Worm (Caenorhabditis elegans): ENCODE data around the gene F25B3.2.

F25B3.2 gene

DNA sequence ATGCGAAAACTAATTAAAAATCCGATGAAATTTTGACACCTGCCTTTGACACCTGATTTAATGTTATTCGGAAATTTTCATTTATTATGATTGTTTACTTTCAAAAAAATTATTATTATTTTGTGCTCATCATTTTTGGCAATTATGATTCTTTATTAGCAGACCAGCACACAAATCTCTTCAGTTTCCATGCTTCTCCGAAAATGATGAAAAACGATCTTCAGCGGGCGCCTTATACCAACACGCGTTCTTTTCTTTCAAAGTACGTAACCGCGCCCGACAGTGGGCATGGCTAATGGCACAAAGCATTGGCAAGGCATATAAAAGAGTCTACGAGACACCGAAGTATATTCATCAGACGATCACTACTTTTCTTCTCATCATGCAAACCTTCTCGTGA lies 42.8 kb downstream of the F25B3.2 start, which contains the start of gene idpc-6:
TSS of gene idpc-6 (plus strand) at position 301 of the 400 bp plus-strand sequence.
- TF ChIP-seq fkh-8 (tag; optimal IDR thresholded peaks at IDR 0.05) (no peak), fos-1 (tag; optimal IDR thresholded peaks at IDR 0.05) (no peak), egl-13 (tag; optimal IDR thresholded peaks at IDR 0.05) (no peak), F16B12.6 (tag; optimal IDR thresholded peaks at IDR 0.05) (no peak), pax-3 (tag; optimal IDR thresholded peaks at IDR 0.05) (no peak), lin-13 (GFP tag; optimal IDR thresholded peaks at IDR 0.05) (no peak), efl-3 (GFP tag; optimal IDR thresholded peaks at IDR 0.05) (no peak), unc-98 (GFP tag; IDR thresholded peaks at IDR 0.05) (no peak), hpl-2 (GFP tag; optimal IDR thresholded peaks at IDR 0.05) (no peak), fkh-4 (tag; optimal IDR thresholded peaks at IDR 0.05; ENCODE audit: borderline replicate concordance) (no peak)

DNA sequence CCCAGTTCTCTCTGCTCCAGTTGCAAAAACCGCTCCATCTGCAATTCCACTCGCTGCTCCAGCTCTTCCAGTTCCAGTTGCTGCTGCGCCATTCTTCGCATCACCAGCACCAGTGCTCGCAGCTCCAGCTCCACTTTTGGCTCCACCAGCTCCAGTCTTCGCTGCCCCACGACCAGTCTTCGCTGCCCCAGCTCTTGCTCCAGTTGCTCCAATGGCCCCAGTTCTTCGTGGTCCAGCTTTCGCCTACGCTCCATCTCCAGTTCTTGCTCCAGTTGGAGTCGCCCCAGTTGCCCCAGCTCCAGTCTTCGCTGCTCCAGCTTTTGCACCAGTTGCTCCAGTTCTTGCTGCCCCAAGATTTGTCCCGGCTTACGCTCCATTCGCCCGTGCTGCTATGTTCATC lies 43.3 kb downstream of the F25B3.2 start:
- TF ChIP-seq swsn-7 (tag; optimal IDR thresholded peaks at IDR 0.05) (no peak), xbp-1 (tag; optimal IDR thresholded peaks at IDR 0.05) (no peak), egl-13 (tag; optimal IDR thresholded peaks at IDR 0.05) (no peak), aha-1 (tag; optimal IDR thresholded peaks at IDR 0.05) (no peak), alr-1 (tag; optimal IDR thresholded peaks at IDR 0.05; ENCODE audit: borderline replicate concordance) (no peak)

ce11 chrV:9621437-9621836 lies 44.3 kb downstream of the F25B3.2 start:
- TF ChIP-seq elt-2 (tag; optimal IDR thresholded peaks at IDR 0.05) (no peak), vab-15 (tag; optimal IDR thresholded peaks at IDR 0.05) (no peak), zip-4 (GFP tag; optimal IDR thresholded peaks at IDR 0.05) (no peak), ceh-90 (tag; optimal IDR thresholded peaks at IDR 0.05) (no peak), ceh-88 (GFP tag; IDR thresholded peaks at IDR 0.05) (no peak), grh-1 (GFP tag; IDR thresholded peaks at IDR 0.05) (no peak)

ce11 chrV:9622834-9623233 lies 45.7 kb downstream of the F25B3.2 start, which contains the start of gene idpc-5:
Gene idpc-5, minus strand, starts transcription at chrV:9622934.
- TF ChIP-seq blmp-1 (tag; optimal IDR thresholded peaks at IDR 0.05) (no peak), C16A3.4 (tag; optimal IDR thresholded peaks at IDR 0.05) (no peak), C04F5.9 (tag; optimal IDR thresholded peaks at IDR 0.05) (no peak), nhr-20 (tag; optimal IDR thresholded peaks at IDR 0.05) (no peak), ceh-82 (tag; optimal IDR thresholded peaks at IDR 0.05) (no peak), fkh-4 (tag; optimal IDR thresholded peaks at IDR 0.05; ENCODE audit: borderline replicate concordance) (no peak), hlh-4 (tag; optimal IDR thresholded peaks at IDR 0.05) (no peak), ces-1 (GFP tag; optimal IDR thresholded peaks at IDR 0.05) (no peak), elt-2 (tag; optimal IDR thresholded peaks at IDR 0.05) (no peak), unc-30 (tag; optimal IDR thresholded peaks at IDR 0.05) (no peak), hpl-2 (GFP tag; optimal IDR thresholded peaks at IDR 0.05) (no peak), swsn-7 (tag; optimal IDR thresholded peaks at IDR 0.05) (no peak), tlp-1 (tag; optimal IDR thresholded peaks at IDR 0.05) (no peak), ceh-63 (GFP tag; optimal IDR thresholded peaks at IDR 0.05) (no peak)

DNA sequence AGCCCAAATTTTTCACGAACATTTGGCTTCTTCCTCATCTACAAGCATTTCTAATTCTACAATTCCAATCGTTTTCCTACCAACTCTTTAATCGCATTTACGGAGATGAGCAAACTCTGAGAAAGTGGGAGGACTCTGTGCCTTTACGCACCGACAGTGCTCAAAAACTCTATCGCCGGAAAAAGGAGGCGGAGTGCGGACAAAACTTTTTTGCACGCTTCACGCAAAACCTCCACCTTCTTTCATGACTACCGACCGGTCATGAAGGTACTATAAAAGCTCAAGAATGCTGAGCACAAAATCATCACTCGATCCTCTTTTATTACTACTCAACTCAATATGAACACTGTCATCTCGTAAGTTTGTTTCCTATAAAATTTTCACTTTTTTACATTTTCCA lies 48.0 kb downstream of the F25B3.2 start, which contains the start of gene idpc-4:
TSS of gene idpc-4 (plus strand) at position 301 of the 400 bp plus-strand sequence.
- TF ChIP-seq unc-98 (GFP tag; IDR thresholded peaks at IDR 0.05) (no peak), nhr-90 (tag; optimal IDR thresholded peaks at IDR 0.05; ENCODE audit: poor library complexity) (no peak), efl-3 (GFP tag; optimal IDR thresholded peaks at IDR 0.05) (no peak), nhr-85 (tag) (no peak), skn-1 (tag; optimal IDR thresholded peaks at IDR 0.05) (no peak), grh-1 (GFP tag; IDR thresholded peaks at IDR 0.05) (no peak), C16A3.4 (tag; optimal IDR thresholded peaks at IDR 0.05) (no peak)

Data from whole organism, L1 larva.